Worm (Caenorhabditis elegans) whole organism, L4 larva: ENCODE data around the gene acr-5.
A peak's percentile ranks its signal among the peaks of the same experiment; 100 is the strongest.

Experiments
- aha-1 ChIP-seq: fragments of 150-350 bp; peaks from one replicate; lab custom pipeline; 2014; ENCODE audit warnings: missing biosample characterization, missing genetic modification characterization
- aly-2 ChIP-seq: sonication (generic microtip); optimal IDR thresholded peaks from 2 replicates; lab custom pipeline; 2018; ENCODE audit warnings: missing biosample characterization, missing genetic modification characterization
- lin-39 ChIP-seq: fragments of 150-350 bp; optimal IDR thresholded peaks from 2 replicates; lab custom pipeline; 2014; ENCODE audit warnings: missing biosample characterization, missing genetic modification reagents, missing genetic modification characterization
- nhr-42 ChIP-seq: fragments of 200-800 bp; sonication (Bioruptor generic); IDR thresholded peaks from 2 replicates; pipeline ENCODE4 v1.3.6; 2022; ENCODE audit warnings: missing genetic modification characterization, missing compliant biosample characterization
- nhr-77 ChIP-seq: fragments of 150-350 bp; optimal IDR thresholded peaks from 2 replicates; lab custom pipeline; 2014; ENCODE audit warnings: missing biosample characterization, missing genetic modification characterization

- no peak for TF ChIP-seq nhr-77 (tag; lab: Kevin White, UChicago)
- TF ChIP-seq nhr-42 (GFP tag; lab: Robert Waterston, UW) = no peak
- TF ChIP-seq aly-2 (tag; lab: Kevin White, UChicago) = no peak
- TF ChIP-seq aha-1 (tag; lab: Kevin White, UChicago) = peak; percentile 96
- no peak for TF ChIP-seq lin-39
Observed at ce11 chrIII:6536945-6537568, 22.5 kb upstream of the acr-5 start, which contains the start of gene C09E7.4.
